Worm (Caenorhabditis elegans) whole organism, late embryonic: ENCODE data around the gene C06H5.11.
"Not testable (repeated sequence)": the region's sequence is repeated elsewhere in the genome, so short reads cannot be mapped to it uniquely, and the experiment has no call there.

Source experiments
- F13H6.1 ChIP-seq: sonication (generic microtip); optimal IDR thresholded peaks from 2 replicates; lab custom pipeline; 2016; ENCODE audit warnings: missing genetic modification characterization, missing compliant biosample characterization
- ama-1 ChIP-seq: fragments of 150-350 bp; optimal IDR thresholded peaks from 2 replicates; lab custom pipeline; 2014
- ceh-2 ChIP-seq: sonication (generic microtip); optimal IDR thresholded peaks from 2 replicates; lab custom pipeline; 2016; ENCODE audit warnings: missing genotype, missing genetic modification characterization, missing compliant biosample characterization
- ceh-6 ChIP-seq: fragments of 200-800 bp; sonication (Bioruptor generic); optimal IDR thresholded peaks from 2 replicates; lab custom pipeline; 2018; ENCODE audit warnings: mild to moderate bottlenecking, missing genetic modification characterization, missing compliant biosample characterization
- dmd-4 ChIP-seq: sonication (generic microtip); optimal IDR thresholded peaks from 2 replicates; lab custom pipeline; 2016; ENCODE audit warnings: borderline replicate concordance, missing genetic modification characterization, missing compliant biosample characterization
- fkh-10 ChIP-seq: fragments of 150-350 bp; optimal IDR thresholded peaks from 2 replicates; lab custom pipeline; 2014; ENCODE audit warnings: missing biosample characterization, missing genetic modification reagents, missing genetic modification characterization
- nfya-1 ChIP-seq: sonication (generic microtip); optimal IDR thresholded peaks from 2 replicates; lab custom pipeline; 2017; ENCODE audit warnings: missing genetic modification characterization, mild to moderate bottlenecking, missing compliant biosample characterization, antibody characterized with exemption, moderate library complexity
- nhr-11 ChIP-seq: fragments of 150-350 bp; optimal IDR thresholded peaks from 2 replicates; lab custom pipeline; 2014; ENCODE audit warnings: missing biosample characterization, missing genetic modification characterization

ce11 chrV:17897646-17898045 is 3.8 kb upstream of the C06H5.11 start, which contains the start of gene C06H5.13:
- not testable (repeated sequence) for TF ChIP-seq ceh-2 (tag; lab: Kevin White, UChicago); ama-1; ceh-6; nfya-1 (tag; lab: Kevin White, UChicago); F13H6.1 (tag; lab: Kevin White, UChicago); nhr-11 (tag; lab: Kevin White, UChicago); fkh-10 (GFP tag; lab: Kevin White, UChicago); dmd-4 (tag; lab: Kevin White, UChicago)
